Worm (Caenorhabditis elegans): ENCODE results near the gene T26C11.4.

T26C11.4 gene

ce11 chrX:1825290-1825832 is 20.0 kb downstream of the T26C11.4 start, which contains the start of gene C14E2.5:
Gene C14E2.5, minus strand, starts transcription at chrX:1825340.
- TF ChIP-seq ceh-82 (tag; optimal IDR thresholded peaks at IDR 0.05) (no peak), gmeb-1 (tag; optimal IDR thresholded peaks at IDR 0.05) (no peak), elt-3 (tag; optimal IDR thresholded peaks at IDR 0.05) (no peak), nhr-129 (tag; optimal IDR thresholded peaks at IDR 0.05) (no peak), C34F6.9 (tag; optimal IDR thresholded peaks at IDR 0.05) (no peak), nhr-10 (tag; optimal IDR thresholded peaks at IDR 0.05) (no peak), sem-4 (tag; optimal IDR thresholded peaks at IDR 0.05) (no peak)

- TF ChIP-seq ceh-16 (tag; optimal IDR thresholded peaks at IDR 0.05) (no peak), lin-13 (GFP tag; optimal IDR thresholded peaks at IDR 0.05) (no peak), nhr-23 (tag; optimal IDR thresholded peaks at IDR 0.05) (no peak)
Measured at ce11 chrX:1821235-1821634, 24.1 kb downstream of the T26C11.4 start, which contains the start of gene C14E2.4. Gene C14E2.4, minus strand, starts transcription at chrX:1821335.

- no peak for TF ChIP-seq nhr-77 (tag; optimal IDR thresholded peaks at IDR 0.05)
- no peak for TF ChIP-seq aly-2 (tag; optimal IDR thresholded peaks at IDR 0.05)
- TF ChIP-seq dmd-4 (tag; optimal IDR thresholded peaks at IDR 0.05) = no peak
- TF ChIP-seq unc-39 (tag; optimal IDR thresholded peaks at IDR 0.05) = no peak
- TF ChIP-seq blmp-1 (tag; optimal IDR thresholded peaks at IDR 0.05; ENCODE audit: insufficient read depth) = no peak
- TF ChIP-seq lin-11 (tag; optimal IDR thresholded peaks at IDR 0.05) = no peak
- TF ChIP-seq sma-3 (GFP tag; optimal IDR thresholded peaks at IDR 0.05) = no peak
- no peak for TF ChIP-seq sem-4 (tag; optimal IDR thresholded peaks at IDR 0.05)
- no peak for TF ChIP-seq lin-39 (tag; optimal IDR thresholded peaks at IDR 0.05)
- TF ChIP-seq ztf-11 (tag; optimal IDR thresholded peaks at IDR 0.05) = no peak
- no peak for TF ChIP-seq nhr-25 (tag; optimal IDR thresholded peaks at IDR 0.05)
Measured at ce11 chrX:1816106-1816505, 29.2 kb downstream of the T26C11.4 start, which contains the start of gene C14E2.7. Gene C14E2.7, plus strand, starts transcription at chrX:1816406.

ce11 chrX:1811436-1811835 is 33.9 kb downstream of the T26C11.4 start, which contains the start of gene C14E2.3:
Gene C14E2.3, minus strand, starts transcription at chrX:1811536.
- TF ChIP-seq nhr-11 (tag; optimal IDR thresholded peaks at IDR 0.05) (no peak), ztf-11 (tag; optimal IDR thresholded peaks at IDR 0.05) (no peak), ztf-4 (tag; optimal IDR thresholded peaks at IDR 0.05) (no peak), nhr-77 (tag; optimal IDR thresholded peaks at IDR 0.05) (no peak)

- no peak for TF ChIP-seq F13H6.1 (tag; optimal IDR thresholded peaks at IDR 0.05)
- TF ChIP-seq nhr-25 (tag; optimal IDR thresholded peaks at IDR 0.05) = no peak
- no peak for TF ChIP-seq nhr-12 (tag; optimal IDR thresholded peaks at IDR 0.05)
Measured at ce11 chrX:1800980-1801506, 44.3 kb downstream of the T26C11.4 start, which contains the start of gene C14E2.11. Gene C14E2.11, plus strand, starts transcription at chrX:1801456.

- TF ChIP-seq lin-13 (GFP tag; optimal IDR thresholded peaks at IDR 0.05) (no peak), ZK546.5 (tag; optimal IDR thresholded peaks at IDR 0.05) (no peak), F13H6.1 (tag; optimal IDR thresholded peaks at IDR 0.05) (no peak), nhr-10 (tag; optimal IDR thresholded peaks at IDR 0.05) (no peak), peb-1 (tag; optimal IDR thresholded peaks at IDR 0.05) (no peak), skn-1 (tag; optimal IDR thresholded peaks at IDR 0.05) (no peak), ztf-1 (GFP tag; conservative IDR thresholded peaks at IDR 0.05) (no peak), sma-9 (GFP tag; optimal IDR thresholded peaks at IDR 0.05) (no peak), sma-9 (tag; optimal IDR thresholded peaks at IDR 0.05) (no peak), nhr-25 (tag; optimal IDR thresholded peaks at IDR 0.05) (no peak), alr-1 (tag; optimal IDR thresholded peaks at IDR 0.05) (no peak), elt-3 (tag; optimal IDR thresholded peaks at IDR 0.05) (no peak), elt-1 (tag; optimal IDR thresholded peaks at IDR 0.05) (no peak), blmp-1 (tag; optimal IDR thresholded peaks at IDR 0.05; ENCODE audit: insufficient read depth) (no peak), snpc-4 (tag; optimal IDR thresholded peaks at IDR 0.05) (no peak), nhr-237 (tag; optimal IDR thresholded peaks at IDR 0.05) (no peak), gmeb-1 (tag; optimal IDR thresholded peaks at IDR 0.05) (no peak), C34F6.9 (tag; optimal IDR thresholded peaks at IDR 0.05) (no peak), lin-39 (tag; optimal IDR thresholded peaks at IDR 0.05) (no peak)
Measured at ce11 chrX:1798543-1798942, 46.8 kb downstream of the T26C11.4 start.

Data from whole organism, L2 larva.